Worm (Caenorhabditis elegans) whole organism, mixed stage, embryonic: Measurements from ENCODE around the gene ruvb-2.

Experiments
- M03D4.4 ChIP-seq: sonication (generic microtip); optimal IDR thresholded peaks from 2 replicates; lab custom pipeline; 2017; ENCODE audit warnings: mild to moderate bottlenecking, missing genetic modification characterization, missing compliant biosample characterization
- bed-3 ChIP-seq: fragments of 200-800 bp; sonication (Bioruptor generic); optimal IDR thresholded peaks from 3 replicates; lab custom pipeline; 2018; ENCODE audit warnings: mild to moderate bottlenecking, missing genetic modification characterization, moderate library complexity, missing compliant biosample characterization
- blmp-1 ChIP-seq: fragments of 150-350 bp; optimal IDR thresholded peaks from 2 replicates; lab custom pipeline; 2014; ENCODE audit warnings: missing biosample characterization, missing genetic modification characterization
- ceh-39 ChIP-seq: fragments of 150-350 bp; optimal IDR thresholded peaks from 2 replicates; lab custom pipeline; 2014; ENCODE audit warnings: missing biosample characterization, missing genetic modification characterization
- ceh-43 ChIP-seq: fragments of 200-800 bp; sonication (Bioruptor generic); optimal IDR thresholded peaks from 2 replicates; lab custom pipeline; 2018; ENCODE audit warnings: mild to moderate bottlenecking, missing genetic modification characterization, moderate library complexity, missing compliant biosample characterization
- ceh-83 ChIP-seq: fragments of 200-800 bp; sonication (Bioruptor generic); optimal IDR thresholded peaks from 2 replicates; lab custom pipeline; 2018; ENCODE audit warnings: mild to moderate bottlenecking, missing genetic modification characterization, missing compliant biosample characterization
- ces-1 ChIP-seq: fragments of 150-350 bp; optimal IDR thresholded peaks from 2 replicates; lab custom pipeline; 2014; ENCODE audit warnings: missing biosample characterization, missing genetic modification reagents, missing genetic modification characterization
- drap-1 ChIP-seq: fragments of 200-800 bp; sonication (Bioruptor generic); optimal IDR thresholded peaks from 3 replicates; lab custom pipeline; 2018; ENCODE audit warnings: mild to moderate bottlenecking, missing genetic modification characterization, missing compliant biosample characterization
- ham-2 ChIP-seq: fragments of 200-800 bp; sonication (Bioruptor generic); optimal IDR thresholded peaks from 2 replicates; lab custom pipeline; 2018; ENCODE audit warnings: mild to moderate bottlenecking, missing genetic modification characterization, missing compliant biosample characterization
- hlh-1 ChIP-seq: fragments of 150-350 bp; optimal IDR thresholded peaks from 2 replicates; lab custom pipeline; 2014; ENCODE audit warnings: missing biosample characterization, missing genetic modification reagents, missing genetic modification characterization
- lin-13 ChIP-seq: fragments of 150-350 bp; optimal IDR thresholded peaks from 2 replicates; lab custom pipeline; 2014; ENCODE audit warnings: missing biosample characterization, missing genetic modification characterization
- lin-32 ChIP-seq: fragments of 200-800 bp; sonication (Bioruptor generic); optimal IDR thresholded peaks from 2 replicates; lab custom pipeline; 2018; ENCODE audit warnings: mild to moderate bottlenecking, missing genetic modification characterization, missing compliant biosample characterization
- lsy-2 ChIP-seq: fragments of 150-350 bp; optimal IDR thresholded peaks from 2 replicates; lab custom pipeline; 2014; ENCODE audit warnings: missing biosample characterization, missing genetic modification characterization
- mab-5 ChIP-seq: fragments of 150-350 bp; optimal IDR thresholded peaks from 2 replicates; lab custom pipeline; 2014; ENCODE audit warnings: missing biosample characterization, missing genetic modification characterization
- mep-1 ChIP-seq: fragments of 150-350 bp; optimal IDR thresholded peaks from 2 replicates; lab custom pipeline; 2017; ENCODE audit warnings: missing biosample characterization, missing genetic modification reagents, missing genetic modification characterization, inconsistent platforms
- nhr-12 ChIP-seq: fragments of 150-350 bp; optimal IDR thresholded peaks from 2 replicates; lab custom pipeline; 2014; ENCODE audit warnings: missing biosample characterization, missing genetic modification characterization
- nhr-2 ChIP-seq: fragments of 150-350 bp; optimal IDR thresholded peaks from 2 replicates; lab custom pipeline; 2014; ENCODE audit warnings: missing biosample characterization, missing genetic modification characterization
- nhr-237 ChIP-seq: fragments of 150-350 bp; optimal IDR thresholded peaks from 2 replicates; lab custom pipeline; 2014; ENCODE audit warnings: missing biosample characterization, missing genetic modification characterization
- nhr-28 ChIP-seq: fragments of 150-350 bp; optimal IDR thresholded peaks from 2 replicates; lab custom pipeline; 2014; ENCODE audit warnings: missing biosample characterization, missing genetic modification characterization
- sem-2 ChIP-seq: fragments of 200-800 bp; sonication (Bioruptor generic); optimal IDR thresholded peaks from 2 replicates; lab custom pipeline; 2018; ENCODE audit warnings: mild to moderate bottlenecking, missing genetic modification characterization, missing compliant biosample characterization
- snpc-4 ChIP-seq: fragments of 150-350 bp; optimal IDR thresholded peaks from 2 replicates; lab custom pipeline; 2014; ENCODE audit warnings: missing biosample characterization, missing genetic modification characterization
- sptf-1 ChIP-seq: sonication (generic microtip); optimal IDR thresholded peaks from 2 replicates; lab custom pipeline; 2017; ENCODE audit warnings: mild to moderate bottlenecking, missing genetic modification characterization, moderate library complexity, missing compliant biosample characterization
- tbx-8 ChIP-seq: fragments of 200-800 bp; sonication (Bioruptor generic); optimal IDR thresholded peaks from 2 replicates; lab custom pipeline; 2018; ENCODE audit warnings: mild to moderate bottlenecking, missing genetic modification characterization, moderate library complexity, missing compliant biosample characterization
- unc-120 ChIP-seq: sonication (generic microtip); optimal IDR thresholded peaks from 2 replicates; lab custom pipeline; 2017; ENCODE audit warnings: missing genetic modification characterization, missing compliant biosample characterization; ENCODE audit not compliant: poor library complexity, severe bottlenecking
- unc-39 ChIP-seq: fragments of 150-350 bp; optimal IDR thresholded peaks from 2 replicates; lab custom pipeline; 2014; ENCODE audit warnings: missing biosample characterization, missing genetic modification characterization
- unc-62 ChIP-seq: fragments of 150-350 bp; optimal IDR thresholded peaks from 2 replicates; lab custom pipeline; 2014; ENCODE audit warnings: missing biosample characterization, missing genetic modification reagents, missing genetic modification characterization
- zip-8 ChIP-seq: fragments of 150-350 bp; optimal IDR thresholded peaks from 2 replicates; lab custom pipeline; 2014; ENCODE audit warnings: missing biosample characterization, missing genetic modification characterization

ruvb-2 gene

ce11 chrIV:6905428-6905827 is 13.8 kb downstream of the ruvb-2 start:
- TF ChIP-seq ceh-83 (no peak), unc-120 (tag; lab: Kevin White, UChicago) (no peak), ceh-43 (no peak), unc-39 (no peak), sem-2 (GFP tag; lab: Kevin White, UChicago) (no peak), unc-62 (GFP tag; lab: Kevin White, UChicago) (no peak), nhr-237 (tag; lab: Kevin White, UChicago) (no peak)

DNA sequence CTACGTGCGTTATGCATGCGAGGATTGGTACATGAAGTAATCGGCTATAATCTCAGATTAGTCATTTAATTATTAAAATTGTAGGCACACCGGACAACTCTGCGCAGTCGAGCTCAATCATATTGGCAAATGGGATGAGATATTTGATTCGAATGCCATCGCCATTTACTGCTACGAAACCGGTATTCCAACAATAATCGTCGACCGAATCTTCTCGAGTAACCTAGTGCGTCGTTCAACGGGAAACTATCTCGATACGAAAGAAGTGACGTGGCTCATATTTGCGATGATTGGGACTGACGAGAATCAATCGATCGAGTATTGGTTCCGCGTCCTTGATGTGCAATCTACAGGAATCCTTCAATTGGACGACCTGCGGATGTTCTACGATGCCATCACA is 14.6 kb downstream of the ruvb-2 start:
- TF ChIP-seq lsy-2: no peak

- TF ChIP-seq lin-13 (no peak), tbx-8 (GFP tag; lab: Kevin White, UChicago) (no peak), mab-5 (tag; lab: Kevin White, UChicago) (no peak), hlh-1 (no peak), nhr-2 (tag; lab: Kevin White, UChicago) (no peak), ceh-39 (no peak), lsy-2 (no peak), lin-32 (no peak), blmp-1 (tag; lab: Kevin White, UChicago) (no peak), unc-39 (no peak), snpc-4 (tag; lab: Kevin White, UChicago) (no peak), mep-1 (tag; lab: Kevin White, UChicago) (no peak), M03D4.4 (no peak), nhr-12 (tag; lab: Kevin White, UChicago) (no peak), ham-2 (GFP tag; lab: Kevin White, UChicago) (no peak)
- TF ChIP-seq, all 35 proteins: peak for 0
These were observed 15.6 kb downstream of the ruvb-2 start, which contains the start of gene T22D1.5 for ce11 chrIV:6903575-6903974. Gene T22D1.5, plus strand, starts transcription at chrIV:6903950.

DNA sequence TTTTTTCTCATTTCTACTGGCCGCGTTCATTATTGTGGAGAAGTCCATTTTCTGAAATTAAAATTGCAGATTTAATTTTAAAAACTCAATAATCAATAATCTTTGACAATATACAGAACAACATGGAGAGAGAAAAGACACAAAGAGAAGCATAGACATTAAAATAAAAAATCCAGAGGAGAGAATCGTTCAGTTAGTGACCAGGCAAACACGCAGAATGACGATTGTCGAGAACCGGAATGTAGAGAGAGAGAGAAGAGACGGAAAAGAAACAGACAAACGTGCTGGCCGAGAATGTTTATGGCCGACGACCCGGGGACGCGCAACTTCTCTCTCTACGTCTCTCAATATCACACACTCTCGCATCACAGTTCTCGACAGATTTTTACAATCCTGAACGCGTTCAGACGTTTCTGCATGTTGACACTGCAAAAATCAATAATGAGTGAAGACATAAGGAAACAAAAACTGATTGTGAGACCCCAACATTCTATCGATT is 31.6 kb downstream of the ruvb-2 start, which contains the start of the genes T05A12.3 and T05A12.4:
T05A12.3 (minus strand) TSS at position 51 of the 499 bp plus-strand sequence.
T05A12.4 (plus strand) TSS at position 348 of the 499 bp plus-strand sequence.
- TF ChIP-seq lsy-2 (peak; percentile 24), nhr-12 (tag; lab: Kevin White, UChicago) (no peak), ces-1 (peak; percentile 5), drap-1 (GFP tag; lab: Kevin White, UChicago) (peak; percentile 27)

DNA sequence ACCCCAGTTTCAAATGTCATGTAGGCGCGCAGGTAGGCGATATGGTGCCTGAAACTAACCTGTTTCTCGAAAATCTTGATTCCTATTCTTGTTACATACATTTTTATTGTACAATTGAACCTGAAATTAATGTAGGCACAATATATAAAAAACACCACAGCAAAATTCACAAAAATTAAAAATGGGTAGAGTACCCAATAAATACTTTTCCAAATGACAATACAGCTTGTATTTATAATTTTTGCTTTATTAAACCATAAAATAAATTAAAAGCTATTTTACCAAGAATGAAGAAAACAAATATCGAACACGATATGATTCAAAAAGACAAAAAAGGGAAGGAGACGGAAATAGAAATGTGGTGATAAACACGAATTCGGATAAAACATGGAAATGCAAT is 35.9 kb downstream of the ruvb-2 start, which contains the start of gene tre-2:
tre-2 (minus strand) TSS at position 101 of the 400 bp plus-strand sequence.
- no peak for TF ChIP-seq nhr-28 (tag; lab: Kevin White, UChicago)
- TF ChIP-seq unc-62 (GFP tag; lab: Kevin White, UChicago): no peak

DNA sequence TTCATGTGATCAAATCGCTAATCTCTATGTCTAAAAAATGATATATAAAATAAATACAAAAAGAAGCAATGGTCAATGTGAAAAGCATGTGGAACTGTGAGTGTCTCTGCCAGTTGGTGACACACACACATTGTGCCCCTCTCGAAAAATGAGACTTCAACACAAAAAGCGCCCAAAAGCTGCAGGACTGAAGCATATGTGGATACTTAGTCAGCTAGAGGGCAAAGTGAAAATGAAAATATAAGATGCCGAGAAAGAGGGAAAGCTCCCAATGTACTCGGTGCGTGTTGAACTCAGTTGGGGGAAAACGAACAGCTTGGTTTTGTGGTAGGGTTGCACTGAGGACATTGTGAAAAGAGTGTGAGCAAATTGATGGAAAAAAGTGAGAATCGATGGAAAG is 38.0 kb downstream of the ruvb-2 start:
- TF ChIP-seq ces-1: peak; percentile 57
- TF ChIP-seq unc-62 (GFP tag; lab: Kevin White, UChicago): peak; percentile 21
- TF ChIP-seq hlh-1: peak; percentile 45
- no peak for TF ChIP-seq snpc-4 (tag; lab: Kevin White, UChicago)

DNA sequence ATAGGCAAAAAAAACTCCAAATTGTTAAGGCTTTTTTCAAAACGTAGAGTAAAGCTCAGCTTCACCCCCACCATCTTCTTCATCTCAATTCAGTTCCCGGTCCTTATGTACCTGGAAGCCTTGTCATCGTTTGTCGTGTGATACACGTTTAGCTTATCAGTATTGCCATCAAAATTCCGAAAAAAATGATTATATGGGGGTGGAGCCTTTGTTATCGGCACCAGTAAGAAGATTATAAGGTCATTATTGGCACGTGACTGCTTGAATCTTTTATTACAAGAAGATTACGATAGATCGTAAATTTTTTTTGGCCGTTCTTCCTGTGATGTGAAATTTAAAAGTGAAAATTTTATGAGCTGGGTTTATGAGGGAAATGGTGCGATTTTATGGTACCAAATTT is 38.8 kb downstream of the ruvb-2 start:
- TF ChIP-seq zip-8 (no peak), unc-62 (GFP tag; lab: Kevin White, UChicago) (no peak), bed-3 (GFP tag; lab: Kevin White, UChicago) (no peak), tbx-8 (GFP tag; lab: Kevin White, UChicago) (no peak), sptf-1 (tag; lab: Kevin White, UChicago) (no peak), sem-2 (GFP tag; lab: Kevin White, UChicago) (no peak), lin-32 (no peak), unc-39 (no peak)
